Worm (Caenorhabditis elegans) whole organism, midembryonic: ENCODE data around the gene nhr-52.

ENCODE experiments used
- T22C8.4 ChIP-seq: fragments of 200-800 bp; sonication (Bioruptor generic); IDR thresholded peaks from 2 replicates; pipeline ENCODE4 v1.3.6; 2022; ENCODE audit warnings: missing genetic modification characterization, missing compliant biosample characterization
- cog-1 ChIP-seq: sonication (generic microtip); optimal IDR thresholded peaks from 2 replicates; lab custom pipeline; 2016; ENCODE audit warnings: missing genetic modification characterization, missing compliant biosample characterization
- flt-1 ChIP-seq: fragments of 200-800 bp; sonication (Bioruptor generic); IDR thresholded peaks from 2 replicates; pipeline ENCODE4 v1.3.6; 2022; ENCODE audit warnings: missing genetic modification characterization, missing compliant biosample characterization
- ref-1 ChIP-seq: fragments of 200-800 bp; sonication (Bioruptor generic); conservative IDR thresholded peaks from 2 replicates; pipeline ENCODE4 v1.3.6; 2022; ENCODE audit warnings: missing genetic modification reagents, missing genetic modification characterization, missing compliant biosample characterization
- tab-1 ChIP-seq: fragments of 200-800 bp; sonication (Bioruptor generic); IDR thresholded peaks from 2 replicates; pipeline ENCODE4 v1.3.6; 2022; ENCODE audit warnings: missing genetic modification characterization, missing compliant biosample characterization
- ztf-29 ChIP-seq: fragments of 200-800 bp; sonication (Bioruptor generic); IDR thresholded peaks from 2 replicates; pipeline ENCODE4 v1.3.6; 2022; ENCODE audit warnings: missing genetic modification reagents, missing genetic modification characterization, missing compliant biosample characterization

ce11 chrV:15685599-15685998 lies 8.3 kb downstream of the nhr-52 start, which contains the start of gene nhr-196:
- TF ChIP-seq cog-1 (tag; lab: Kevin White, UChicago), result no peak
- TF ChIP-seq ref-1, result no peak
- no peak for TF ChIP-seq T22C8.4 (GFP tag; lab: Robert Waterston, UW)
- TF ChIP-seq flt-1 (GFP tag; lab: Robert Waterston, UW), result no peak
- no peak for TF ChIP-seq ztf-29 (GFP tag; lab: Robert Waterston, UW)
- TF ChIP-seq tab-1 (GFP tag; lab: Robert Waterston, UW), result no peak
